Fruit fly (Drosophila melanogaster) whole organism, prepupa: ENCODE data around the gene CG5958.

Experiments used
- Blimp-1 ChIP-seq: fragments of 200-800 bp; sonication (Bioruptor generic); optimal IDR thresholded peaks from 3 replicates; lab custom pipeline; 2017; ENCODE audit warnings: missing biosample characterization, missing genetic modification characterization, mild to moderate bottlenecking, moderate library complexity, missing genetic modification reagents
- CG10631 ChIP-seq: fragments of 200-800 bp; sonication (Bioruptor generic); optimal IDR thresholded peaks from 2 replicates; lab custom pipeline; 2016; ENCODE audit warnings: missing biosample characterization, missing genetic modification characterization
- CG10669 ChIP-seq: fragments of 200-800 bp; sonication (Bioruptor generic); optimal IDR thresholded peaks from 3 replicates; lab custom pipeline; 2018; ENCODE audit warnings: missing biosample characterization, mild to moderate bottlenecking, missing genetic modification characterization, moderate library complexity
- CG11294 ChIP-seq: fragments of 200-800 bp; sonication (Bioruptor generic); IDR thresholded peaks from 2 replicates; pipeline ENCODE4 v1.3.6; 2022; ENCODE audit warnings: missing biosample characterization, missing genetic modification characterization
- CG11762 ChIP-seq: fragments of 200-800 bp; sonication (Bioruptor generic); optimal IDR thresholded peaks from 3 replicates; lab custom pipeline; 2016; ENCODE audit warnings: missing biosample characterization, missing genetic modification characterization; ENCODE audit not compliant: insufficient read depth
- CG11902 ChIP-seq: fragments of 200-800 bp; sonication (Bioruptor generic); optimal IDR thresholded peaks from 3 replicates; lab custom pipeline; 2016; ENCODE audit warnings: missing biosample characterization, missing genetic modification characterization
- CG15336 ChIP-seq: fragments of 200-800 bp; sonication (Bioruptor generic); IDR thresholded peaks from 2 replicates; pipeline ENCODE4 v1.3.6; 2022; ENCODE audit warnings: missing biosample characterization, missing genetic modification characterization
- CG1621 ChIP-seq: fragments of 200-800 bp; sonication (Bioruptor generic); optimal IDR thresholded peaks from 3 replicates; lab custom pipeline; 2018; ENCODE audit warnings: missing biosample characterization, mild to moderate bottlenecking, missing genetic modification characterization
- CG16779 ChIP-seq: fragments of 200-800 bp; sonication (Bioruptor generic); optimal IDR thresholded peaks from 3 replicates; lab custom pipeline; 2017; ENCODE audit warnings: missing biosample characterization, mild to moderate bottlenecking, missing genetic modification characterization
- CG31627 ChIP-seq: fragments of 200-800 bp; sonication (Bioruptor generic); optimal IDR thresholded peaks from 3 replicates; lab custom pipeline; 2016; ENCODE audit warnings: missing biosample characterization, missing genetic modification characterization
- CG32006 ChIP-seq: fragments of 200-800 bp; sonication (Bioruptor generic); optimal IDR thresholded peaks from 3 replicates; lab custom pipeline; 2017; ENCODE audit warnings: missing biosample characterization, mild to moderate bottlenecking, missing genetic modification characterization
- CG34406 ChIP-seq: fragments of 200-800 bp; sonication (Bioruptor generic); optimal IDR thresholded peaks from 3 replicates; lab custom pipeline; 2016; ENCODE audit warnings: missing biosample characterization, missing genetic modification characterization
- CG3919 ChIP-seq: fragments of 200-800 bp; sonication (Bioruptor generic); optimal IDR thresholded peaks from 3 replicates; lab custom pipeline; 2016; ENCODE audit warnings: missing biosample characterization, missing genetic modification characterization
- CG4318 ChIP-seq: fragments of 200-800 bp; sonication (Bioruptor generic); optimal IDR thresholded peaks from 3 replicates; lab custom pipeline; 2017; ENCODE audit warnings: missing biosample characterization, mild to moderate bottlenecking, missing genetic modification characterization
- CG6276 ChIP-seq: fragments of 200-800 bp; sonication (Bioruptor generic); optimal IDR thresholded peaks from 2 replicates; lab custom pipeline; 2017; ENCODE audit warnings: missing biosample characterization, mild to moderate bottlenecking, missing genetic modification characterization
- CG6854 ChIP-seq: fragments of 200-800 bp; sonication (Bioruptor generic); optimal IDR thresholded peaks from 2 replicates; lab custom pipeline; 2017; ENCODE audit warnings: missing biosample characterization, mild to moderate bottlenecking, missing genetic modification characterization
- CG8119 ChIP-seq: fragments of 200-800 bp; sonication (Bioruptor generic); IDR thresholded peaks from 3 replicates; pipeline ENCODE4 v1.3.6; 2022; ENCODE audit warnings: missing biosample characterization, missing genetic modification characterization
- CG8319 ChIP-seq: fragments of 200-800 bp; sonication (Bioruptor generic); optimal IDR thresholded peaks from 3 replicates; lab custom pipeline; 2016; ENCODE audit warnings: missing biosample characterization, missing genetic modification characterization
- CG8632 ChIP-seq: fragments of 200-800 bp; sonication (Bioruptor generic); optimal IDR thresholded peaks from 3 replicates; lab custom pipeline; 2016; ENCODE audit warnings: missing biosample characterization, missing genetic modification characterization
- CG9139 ChIP-seq: fragments of 200-800 bp; sonication (Bioruptor generic); optimal IDR thresholded peaks from 3 replicates; lab custom pipeline; 2017; ENCODE audit warnings: missing biosample characterization, mild to moderate bottlenecking, missing genetic modification characterization
- Eip78C ChIP-seq: fragments of 200-800 bp; sonication (Bioruptor generic); peaks from one replicate; lab custom pipeline; 2016; ENCODE audit warnings: missing biosample characterization, missing genetic modification characterization
- Ets21C ChIP-seq: fragments of 200-800 bp; sonication (Bioruptor generic); optimal IDR thresholded peaks from 3 replicates; lab custom pipeline; 2016; ENCODE audit warnings: missing biosample characterization, missing genetic modification characterization
- Gug ChIP-seq: fragments of 200-800 bp; sonication (Bioruptor generic); IDR thresholded peaks from 2 replicates; pipeline ENCODE4 v1.3.6; 2022; ENCODE audit warnings: missing biosample characterization, missing genetic modification characterization
- Hr38 ChIP-seq: sonication (Bioruptor generic); optimal IDR thresholded peaks from 2 replicates; lab custom pipeline; 2016; ENCODE audit warnings: missing biosample characterization, missing genetic modification characterization
- Hr39 ChIP-seq: fragments of 200-800 bp; sonication (Bioruptor generic); optimal IDR thresholded peaks from 2 replicates; lab custom pipeline; 2016; ENCODE audit warnings: missing biosample characterization, missing genetic modification characterization
- Hr4 ChIP-seq: fragments of 200-800 bp; sonication (Bioruptor generic); optimal IDR thresholded peaks from 3 replicates; lab custom pipeline; 2016; ENCODE audit warnings: missing biosample characterization, missing genetic modification characterization
- Lpt ChIP-seq: fragments of 200-800 bp; sonication (Bioruptor generic); optimal IDR thresholded peaks from 3 replicates; lab custom pipeline; 2016; ENCODE audit warnings: missing biosample characterization, missing genetic modification characterization
- Met ChIP-seq: fragments of 200-800 bp; sonication (Bioruptor generic); optimal IDR thresholded peaks from 3 replicates; lab custom pipeline; 2016; ENCODE audit warnings: missing biosample characterization, missing genetic modification characterization
- OdsH ChIP-seq: fragments of 200-800 bp; sonication (Bioruptor generic); optimal IDR thresholded peaks from 3 replicates; lab custom pipeline; 2016; ENCODE audit warnings: missing biosample characterization, missing genetic modification characterization
- Smox ChIP-seq: fragments of 200-800 bp; sonication (Bioruptor generic); optimal IDR thresholded peaks from 3 replicates; lab custom pipeline; 2016; ENCODE audit warnings: missing biosample characterization, missing genetic modification characterization
- Sox14 ChIP-seq: fragments of 200-800 bp; sonication (Bioruptor generic); optimal IDR thresholded peaks from 3 replicates; lab custom pipeline; 2016; ENCODE audit warnings: missing biosample characterization, missing genetic modification characterization
- Sox15 ChIP-seq: fragments of 200-800 bp; sonication (Bioruptor generic); optimal IDR thresholded peaks from 3 replicates; lab custom pipeline; 2016; ENCODE audit warnings: missing biosample characterization, missing genetic modification characterization
- achi ChIP-seq: fragments of 200-800 bp; sonication (Bioruptor generic); optimal IDR thresholded peaks from 3 replicates; lab custom pipeline; 2016; ENCODE audit warnings: missing biosample characterization, missing genetic modification characterization
- acj6 ChIP-seq: fragments of 200-800 bp; sonication (Bioruptor generic); optimal IDR thresholded peaks from 3 replicates; lab custom pipeline; 2016; ENCODE audit warnings: missing biosample characterization, missing genetic modification characterization
- cyc ChIP-seq: fragments of 200-800 bp; sonication (Bioruptor generic); optimal IDR thresholded peaks from 3 replicates; lab custom pipeline; 2016; ENCODE audit warnings: missing biosample characterization, missing genetic modification characterization
- dsx ChIP-seq: fragments of 200-800 bp; optimal IDR thresholded peaks from 3 replicates; lab custom pipeline; 2019; ENCODE audit warnings: missing biosample characterization, mild to moderate bottlenecking, missing genetic modification characterization, moderate library complexity; ENCODE audit not compliant: poor library complexity, severe bottlenecking
- eg ChIP-seq: fragments of 200-800 bp; sonication (Bioruptor generic); IDR thresholded peaks from 3 replicates; pipeline ENCODE4 v1.3.6; 2022; ENCODE audit warnings: missing biosample characterization, missing genetic modification characterization
- fd85E ChIP-seq: fragments of 200-800 bp; sonication (Bioruptor generic); optimal IDR thresholded peaks from 3 replicates; lab custom pipeline; 2016; ENCODE audit warnings: missing biosample characterization, missing genetic modification characterization
- fkh ChIP-seq: fragments of 200-800 bp; sonication (Bioruptor generic); optimal IDR thresholded peaks from 3 replicates; lab custom pipeline; 2017; ENCODE audit warnings: missing biosample characterization, mild to moderate bottlenecking, missing genetic modification characterization, moderate library complexity
- lz ChIP-seq: fragments of 200-800 bp; sonication (Bioruptor generic); optimal IDR thresholded peaks from 3 replicates; lab custom pipeline; 2016; ENCODE audit warnings: missing biosample characterization, missing genetic modification characterization
- net ChIP-seq: fragments of 200-800 bp; sonication (Bioruptor generic); optimal IDR thresholded peaks from 3 replicates; lab custom pipeline; 2016; ENCODE audit warnings: missing biosample characterization, missing genetic modification characterization
- pdm3 ChIP-seq: fragments of 200-800 bp; sonication (Bioruptor generic); optimal IDR thresholded peaks from 3 replicates; lab custom pipeline; 2016; ENCODE audit warnings: missing biosample characterization, missing genetic modification characterization
- salr ChIP-seq, 2 experiments: fragments of 200-800 bp; sonication (Bioruptor generic); optimal IDR thresholded peaks; 3 replicates each; lab custom pipeline; 2016 to 2018; ENCODE audit warnings: missing biosample characterization in 2 of 2, missing genetic modification characterization in 2 of 2, mild to moderate bottlenecking in 1 of 2
- spab ChIP-seq: fragments of 200-800 bp; sonication (Bioruptor generic); optimal IDR thresholded peaks from 2 replicates; lab custom pipeline; 2017; ENCODE audit warnings: missing biosample characterization, mild to moderate bottlenecking, missing genetic modification characterization, missing genetic modification reagents
- ss ChIP-seq, 2 experiments: fragments of 200-800 bp; sonication (Bioruptor generic); optimal IDR thresholded peaks; 2 replicates in 1 of 2; 3 replicates in 1 of 2; lab custom pipeline; 2017 to 2018; ENCODE audit warnings: mild to moderate bottlenecking in 2 of 2, missing biosample characterization in 2 of 2, missing genetic modification characterization in 2 of 2, moderate library complexity in 1 of 2
- topi ChIP-seq: fragments of 200-800 bp; sonication (Bioruptor generic); optimal IDR thresholded peaks from 3 replicates; lab custom pipeline; 2016; ENCODE audit warnings: missing biosample characterization, missing genetic modification characterization
- vri ChIP-seq: fragments of 200-800 bp; sonication (Bioruptor generic); optimal IDR thresholded peaks from 3 replicates; lab custom pipeline; 2016; ENCODE audit warnings: missing biosample characterization, mild to moderate bottlenecking, missing genetic modification characterization

The CG5958 gene

dm6 chr2L:7434737-7435356 lies 1.5 kb upstream of the CG5958 start (continued):
- TF ChIP-seq achi (peak; percentile 28), CG10669 (GFP tag; lab: Kevin White, UChicago) (peak; percentile 11), Eip78C (peak; percentile 77), dsx (GFP tag; lab: Kevin White, UChicago) (peak; percentile 32), Ets21C (GFP tag; lab: Kevin White, UChicago) (no peak), CG15336 (GFP tag; lab: Robert Waterston, UW) (peak; percentile 67), Hr4 (GFP tag; lab: Kevin White, UChicago) (peak; percentile 14), CG4318 (GFP tag; lab: Kevin White, UChicago) (no peak), Hr39 (GFP tag; lab: Kevin White, UChicago) (no peak), CG9139 (GFP tag; lab: Kevin White, UChicago) (peak; percentile 45), CG31627 (no peak), vri (GFP tag; lab: Kevin White, UChicago) (no peak), spab (peak; percentile 5), Sox14 (peak; percentile 44), eg (GFP tag; lab: Robert Waterston, UW) (peak; percentile 60; the same call in 2 of the 3 replicates), Met (peak; percentile 30)
- TF ChIP-seq, all 60 proteins: peak for 32

- TF ChIP-seq CG11762 (no peak), CG1621 (tag; lab: Kevin White, UChicago) (no peak), CG3919 (GFP tag; lab: Kevin White, UChicago) (no peak), Smox (GFP tag; lab: Kevin White, UChicago) (no peak), acj6 (no peak), CG34406 (GFP tag; lab: Kevin White, UChicago) (peak; percentile 31), CG15336 (GFP tag; lab: Robert Waterston, UW) (peak; percentile 61), fkh (GFP tag; lab: Kevin White, UChicago) (peak; percentile 11), CG32006 (GFP tag; lab: Kevin White, UChicago) (peak; percentile 56), dsx (GFP tag; lab: Kevin White, UChicago) (no peak), CG16779 (tag; lab: Kevin White, UChicago) (no peak), CG9139 (GFP tag; lab: Kevin White, UChicago) (no peak), CG31627 (no peak), Sox15 (GFP tag; lab: Kevin White, UChicago) (no peak), CG10631 (GFP tag; lab: Kevin White, UChicago) (peak; percentile 18), CG8119 (GFP tag; lab: Robert Waterston, UW) (peak; percentile 64), Eip78C (peak; percentile 60), CG6854 (no peak), net (GFP tag; lab: Kevin White, UChicago) (no peak), CG4318 (GFP tag; lab: Kevin White, UChicago) (no peak), Gug (GFP tag; lab: Robert Waterston, UW) (0 out of 2 replicates have a peak, but pooled peaks have one; percentile 8), pdm3 (no peak), Blimp-1 (no peak), Hr39 (GFP tag; lab: Kevin White, UChicago) (no peak), ss (GFP tag; optimal IDR thresholded peaks at IDR 0.05; lab: Kevin White, UChicago) (no peak), Lpt (GFP tag; lab: Kevin White, UChicago) (no peak), topi (GFP tag; lab: Kevin White, UChicago) (no peak), vri (GFP tag; lab: Kevin White, UChicago) (peak; percentile 74), CG8632 (GFP tag; lab: Kevin White, UChicago) (no peak), spab (no peak), cyc (GFP tag; lab: Kevin White, UChicago) (no peak), Met (no peak), CG6276 (GFP tag; lab: Kevin White, UChicago) (no peak), CG11902 (GFP tag; lab: Kevin White, UChicago) (no peak), fd85E (GFP tag; lab: Kevin White, UChicago) (no peak), Hr38 (GFP tag; lab: Kevin White, UChicago) (no peak), OdsH (GFP tag; lab: Kevin White, UChicago) (peak; percentile 23), CG8319 (GFP tag; lab: Kevin White, UChicago) (no peak), salr (GFP tag; optimal IDR thresholded peaks at IDR 0.05; lab: Kevin White, UChicago) (no peak), CG11294 (GFP tag; lab: Robert Waterston, UW) (no peak), lz (GFP tag; lab: Kevin White, UChicago) (peak; percentile 3)
Observed at dm6 chr2L:7433957-7434736, 831 bp upstream of the CG5958 start.
